Fruit fly (Drosophila melanogaster): Measurements from ENCODE around the gene chas.

chas gene

DNA sequence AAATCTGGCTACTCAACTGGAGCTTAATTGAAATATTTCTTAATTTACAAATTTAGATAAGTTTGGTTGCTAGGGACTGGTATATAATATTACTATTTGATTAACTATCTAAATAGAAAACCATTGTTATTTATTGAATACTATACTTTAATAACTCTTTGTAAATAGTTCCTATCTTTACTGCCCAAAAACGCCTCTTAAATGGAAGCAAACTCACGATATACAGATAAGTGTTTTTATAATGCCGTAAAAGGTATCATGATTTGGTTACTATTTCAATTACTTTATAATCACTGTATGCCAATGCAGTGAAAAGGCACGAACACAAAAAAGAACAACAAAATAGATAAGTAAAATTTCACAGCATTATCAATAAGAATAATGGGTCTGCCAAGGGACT lies 72.7 kb downstream of the chas start (continued):
- peak in 1 of 2 experiments; percentile 23 for TF ChIP-seq Hr51 (GFP tag; optimal IDR thresholded peaks at IDR 0.05)
- peak; percentile 10 for TF ChIP-seq grau (tag; optimal IDR thresholded peaks at IDR 0.05)
- no peak for TF ChIP-seq CG7786 (GFP tag; optimal IDR thresholded peaks at IDR 0.05)
- TF ChIP-seq en (GFP tag; optimal IDR thresholded peaks at IDR 0.05): no peak
- no peak for TF ChIP-seq nerfin-1 (tag; optimal IDR thresholded peaks at IDR 0.05)
- no peak for TF ChIP-seq CG4707 (GFP tag; optimal IDR thresholded peaks at IDR 0.05)
- TF ChIP-seq CG7357 (GFP tag; IDR thresholded peaks at IDR 0.05): no peak
- no peak for TF ChIP-seq ttk (GFP tag; IDR thresholded peaks at IDR 0.05)
- no peak for TF ChIP-seq Fer2 (tag; optimal IDR thresholded peaks at IDR 0.05)
- no peak for TF ChIP-seq emc (GFP tag; optimal IDR thresholded peaks at IDR 0.05)
- TF ChIP-seq Atf3 (GFP tag; optimal IDR thresholded peaks at IDR 0.05): no peak
- TF ChIP-seq CG14667 (GFP tag; IDR thresholded peaks at IDR 0.05): no peak
- TF ChIP-seq jigr1 (GFP tag; IDR thresholded peaks at IDR 0.05): no peak
- TF ChIP-seq tio (GFP tag; optimal IDR thresholded peaks at IDR 0.05): no peak
- TF ChIP-seq CG3065 (GFP tag; optimal IDR thresholded peaks at IDR 0.05): no peak
- no peak for TF ChIP-seq psq (GFP tag; optimal IDR thresholded peaks at IDR 0.05)
- TF ChIP-seq B-H2 (GFP tag; optimal IDR thresholded peaks at IDR 0.05): peak; percentile 7
- no peak for TF ChIP-seq mld (GFP tag; IDR thresholded peaks at IDR 0.05; ENCODE audit: partially characterized antibody)
- TF ChIP-seq pum (GFP tag; optimal IDR thresholded peaks at IDR 0.05): no peak
- TF ChIP-seq CG6254 (GFP tag; optimal IDR thresholded peaks at IDR 0.05): no peak
- TF ChIP-seq row (GFP tag; IDR thresholded peaks at IDR 0.05): peak; percentile 43; the same call in 2 of the 3 replicates

- TF ChIP-seq Hmr (GFP tag; optimal IDR thresholded peaks at IDR 0.05) (peak; percentile 90), CG17829 (tag; optimal IDR thresholded peaks at IDR 0.05) (peak; percentile 84), Lhr (GFP tag; optimal IDR thresholded peaks at IDR 0.05) (peak; percentile 21), yki (optimal IDR thresholded peaks at IDR 0.05) (no peak), CG17328 (GFP tag; IDR thresholded peaks at IDR 0.05) (peak; percentile 50), esg (GFP tag; conservative IDR thresholded peaks at IDR 0.05) (peak; percentile 77), crol (GFP tag; IDR thresholded peaks at IDR 0.05) (peak; percentile 53), al (GFP tag; IDR thresholded peaks at IDR 0.05) (peak; percentile 69), ttk (GFP tag; IDR thresholded peaks at IDR 0.05) (peak; percentile 68), NFAT (GFP tag; IDR thresholded peaks at IDR 0.05) (peak; percentile 39; the same call in 1 of the 2 replicates), peb (GFP tag; IDR thresholded peaks at IDR 0.05) (peak; percentile 37; the same call in 1 of the 2 replicates), vfl (GFP tag; optimal IDR thresholded peaks at IDR 0.05) (peak; percentile 75), p53 (GFP tag; optimal IDR thresholded peaks at IDR 0.05) (no peak), CG9215 (GFP tag; IDR thresholded peaks at IDR 0.05) (peak; percentile 62), ranshi (GFP tag; IDR thresholded peaks at IDR 0.05) (peak; percentile 70), CG3281 (GFP tag; optimal IDR thresholded peaks at IDR 0.05) (peak; percentile 94), Atf3 (GFP tag; optimal IDR thresholded peaks at IDR 0.05) (peak; percentile 22), Ravus (GFP tag; IDR thresholded peaks at IDR 0.05) (peak; percentile 29; the same call in 1 of the 2 replicates), CG2199 (GFP tag; IDR thresholded peaks at IDR 0.05) (0 out of 3 replicates have a peak, but pooled peaks have one; percentile 31), CG33213 (GFP tag; optimal IDR thresholded peaks at IDR 0.05) (peak; percentile 51), PHDP (tag; optimal IDR thresholded peaks at IDR 0.05) (peak; percentile 93), CG11456 (GFP tag; IDR thresholded peaks at IDR 0.05) (peak; percentile 74; the same call in 2 of the 3 replicates), ac (GFP tag; optimal IDR thresholded peaks at IDR 0.05) (peak; percentile 48), Dp (GFP tag; optimal IDR thresholded peaks at IDR 0.05) (no peak), prd (optimal IDR thresholded peaks at IDR 0.05) (no peak), prd (GFP tag; IDR thresholded peaks at IDR 0.05) (peak; percentile 77), nau (GFP tag; optimal IDR thresholded peaks at IDR 0.05) (peak; percentile 90), CG8944 (GFP tag; optimal IDR thresholded peaks at IDR 0.05) (peak; percentile 68), CTCF (GFP tag; optimal IDR thresholded peaks at IDR 0.05) (peak; percentile 66), ssp (GFP tag; IDR thresholded peaks at IDR 0.05) (peak; percentile 51; the same call in 1 of the 2 replicates), Camta (GFP tag; optimal IDR thresholded peaks at IDR 0.05) (peak; percentile 68), da (GFP tag; optimal IDR thresholded peaks at IDR 0.05) (peak; percentile 62), NfI (GFP tag; optimal IDR thresholded peaks at IDR 0.05) (peak; percentile 92), fd96Cb (tag; optimal IDR thresholded peaks at IDR 0.05) (peak; percentile 83)
Measured at dm6 chrX:17624983-17625401, 73.5 kb downstream of the chas start.

All from whole organism, embryonic.